Worm (Caenorhabditis elegans) whole organism, L4 larva: ENCODE results near the gene elt-1.

Experiments
- D1046.2 ChIP-seq: fragments of 200-800 bp; sonication (Bioruptor generic); IDR thresholded peaks from 2 replicates; pipeline ENCODE4 v1.3.6; 2022; ENCODE audit warnings: missing genetic modification characterization, missing compliant biosample characterization
- F10B5.3 ChIP-seq: sonication (generic microtip); optimal IDR thresholded peaks from 2 replicates; lab custom pipeline; 2016; ENCODE audit warnings: mild to moderate bottlenecking, missing genetic modification characterization, missing compliant biosample characterization
- T26A8.4 ChIP-seq: fragments of 200-800 bp; sonication (Bioruptor generic); IDR thresholded peaks from 2 replicates; pipeline ENCODE4 v1.3.6; 2022; ENCODE audit warnings: missing genetic modification characterization, missing compliant biosample characterization
- Y5F2A.4 ChIP-seq: fragments of 200-800 bp; sonication (Bioruptor generic); optimal IDR thresholded peaks from 2 replicates; lab custom pipeline; 2018; ENCODE audit warnings: mild to moderate bottlenecking, missing genetic modification characterization, missing compliant biosample characterization
- ZK337.2 ChIP-seq: fragments of 200-800 bp; sonication (Bioruptor generic); IDR thresholded peaks from 2 replicates; pipeline ENCODE4 v1.3.6; 2022; ENCODE audit warnings: missing genetic modification reagents, missing genetic modification characterization, missing compliant biosample characterization
- ZK546.5 ChIP-seq, 2 experiments: sonication (generic microtip); optimal IDR thresholded peaks; 2 replicates each; lab custom pipeline; 2017; ENCODE audit warnings: missing biosample characterization in 2 of 2, missing genetic modification characterization in 2 of 2
- ceh-20 ChIP-seq: fragments of 200-800 bp; sonication (Bioruptor generic); IDR thresholded peaks from 2 replicates; pipeline ENCODE4 v1.3.6; 2022; ENCODE audit warnings: missing genetic modification reagents, missing genetic modification characterization, missing compliant biosample characterization
- ceh-62 ChIP-seq: sonication (generic microtip); optimal IDR thresholded peaks from 2 replicates; lab custom pipeline; 2017; ENCODE audit warnings: missing biosample characterization, missing genetic modification characterization
- ceh-82 ChIP-seq: sonication (generic microtip); optimal IDR thresholded peaks from 2 replicates; lab custom pipeline; 2017; ENCODE audit warnings: missing biosample characterization, missing genetic modification characterization
- ces-1 ChIP-seq: fragments of 150-350 bp; sonication (generic microtip); optimal IDR thresholded peaks from 4 replicates; lab custom pipeline; 2014; ENCODE audit warnings: missing biosample characterization, missing genetic modification reagents, missing genetic modification characterization
- ctbp-1 ChIP-seq: fragments of 200-800 bp; sonication (Bioruptor generic); IDR thresholded peaks from 2 replicates; pipeline ENCODE4 v1.3.6; 2022; ENCODE audit warnings: missing genetic modification reagents, missing genetic modification characterization, missing compliant biosample characterization
- daf-12 ChIP-seq: fragments of 150-350 bp; optimal IDR thresholded peaks from 2 replicates; lab custom pipeline; 2014; ENCODE audit warnings: missing biosample characterization, missing genetic modification reagents, missing genetic modification characterization
- daf-19 ChIP-seq: fragments of 200-800 bp; sonication (Bioruptor generic); conservative IDR thresholded peaks from 2 replicates; pipeline ENCODE4 v1.3.6; 2022; ENCODE audit warnings: missing genetic modification characterization, missing compliant biosample characterization
- egl-27 ChIP-seq: sonication (generic microtip); optimal IDR thresholded peaks from 3 replicates; lab custom pipeline; 2017; ENCODE audit warnings: missing biosample characterization, missing genetic modification reagents, missing genetic modification characterization
- fos-1 ChIP-seq: fragments of 150-350 bp; optimal IDR thresholded peaks from 2 replicates; lab custom pipeline; 2014; ENCODE audit warnings: missing biosample characterization, missing genetic modification characterization
- gei-8 ChIP-seq: fragments of 200-800 bp; sonication (Bioruptor generic); optimal IDR thresholded peaks from 2 replicates; lab custom pipeline; 2018; ENCODE audit warnings: mild to moderate bottlenecking, missing genetic modification characterization, missing compliant biosample characterization
- hlh-30 ChIP-seq: sonication (generic microtip); optimal IDR thresholded peaks from 2 replicates; lab custom pipeline; 2017; ENCODE audit warnings: antibody characterized with exemption, mild to moderate bottlenecking, missing genetic modification characterization, missing compliant biosample characterization; ENCODE audit not compliant: insufficient read depth
- jun-1 ChIP-seq: fragments of 150-350 bp; optimal IDR thresholded peaks from 2 replicates; lab custom pipeline; 2014; ENCODE audit warnings: missing biosample characterization, missing genetic modification reagents, missing genetic modification characterization
- lin-13 ChIP-seq: fragments of 150-350 bp; optimal IDR thresholded peaks from 2 replicates; lab custom pipeline; 2014; ENCODE audit warnings: missing biosample characterization, missing genetic modification reagents, missing genetic modification characterization
- lin-29 ChIP-seq: fragments of 200-800 bp; sonication (Bioruptor generic); IDR thresholded peaks from 2 replicates; pipeline ENCODE4 v1.3.6; 2022; ENCODE audit warnings: missing genetic modification reagents, missing genetic modification characterization, missing compliant biosample characterization
- lin-39 ChIP-seq: fragments of 150-350 bp; optimal IDR thresholded peaks from 2 replicates; lab custom pipeline; 2014; ENCODE audit warnings: missing biosample characterization, missing genetic modification reagents, missing genetic modification characterization
- lsy-2 ChIP-seq, 2 experiments: fragments of 150-350 bp in 1 of 2; sonication (generic microtip) in 1 of 2; optimal IDR thresholded peaks; 2 replicates each; lab custom pipeline; 2014 to 2017; ENCODE audit warnings: missing biosample characterization in 2 of 2, missing genetic modification characterization in 2 of 2
- madf-5 ChIP-seq, 2 experiments: fragments of 200-800 bp; sonication (Bioruptor generic); IDR thresholded peaks; 2 replicates each; pipeline ENCODE4 v1.3.6; 2022; ENCODE audit warnings: missing compliant biosample characterization in 2 of 2, missing genetic modification characterization in 2 of 2
- mdl-1 ChIP-seq, 2 experiments: fragments of 150-350 bp in 1 of 2; sonication (generic microtip) in 1 of 2; optimal IDR thresholded peaks; 2 replicates each; lab custom pipeline; 2014 to 2017; ENCODE audit warnings: missing biosample characterization in 2 of 2, missing genetic modification characterization in 2 of 2
- mep-1 ChIP-seq: fragments of 150-350 bp; sonication (generic microtip); optimal IDR thresholded peaks from 3 replicates; lab custom pipeline; 2014; ENCODE audit warnings: missing biosample characterization, missing genetic modification characterization
- mes-2 ChIP-seq: sonication (generic microtip); optimal IDR thresholded peaks from 2 replicates; lab custom pipeline; 2016; ENCODE audit warnings: missing genotype, mild to moderate bottlenecking, missing genetic modification characterization, missing compliant biosample characterization; ENCODE audit not compliant: poor library complexity, severe bottlenecking
- mxl-2 ChIP-seq: fragments of 200-800 bp; sonication (Bioruptor generic); conservative IDR thresholded peaks from 2 replicates; pipeline ENCODE4 v1.3.6; 2022; ENCODE audit warnings: missing genetic modification reagents, missing genetic modification characterization, missing compliant biosample characterization
- mxl-3 ChIP-seq: fragments of 200-800 bp; sonication (Bioruptor generic); optimal IDR thresholded peaks from 2 replicates; lab custom pipeline; 2018; ENCODE audit warnings: mild to moderate bottlenecking, missing genetic modification characterization, missing compliant biosample characterization
- nhr-102 ChIP-seq: sonication (generic microtip); optimal IDR thresholded peaks from 2 replicates; lab custom pipeline; 2016; ENCODE audit warnings: mild to moderate bottlenecking, missing genetic modification characterization, moderate library complexity, missing compliant biosample characterization
- pha-4 ChIP-seq, 2 experiments: fragments of 150-350 bp in 1 of 2; fragments of 200-800 bp in 1 of 2; sonication (Bioruptor generic) in 1 of 2; IDR thresholded peaks in 1 of 2; optimal IDR thresholded peaks in 1 of 2; 2 replicates each; pipeline versions ENCODE4 v1.3.6 to Lab custom; 2014 to 2022; ENCODE audit warnings: missing genetic modification characterization in 2 of 2, missing genetic modification reagents in 2 of 2, missing biosample characterization in 1 of 2, missing compliant biosample characterization in 1 of 2
- pqm-1 ChIP-seq: sonication (generic microtip); optimal IDR thresholded peaks from 2 replicates; lab custom pipeline; 2017; ENCODE audit warnings: missing biosample characterization, missing genetic modification characterization
- saeg-2 ChIP-seq: fragments of 200-800 bp; sonication (Bioruptor generic); IDR thresholded peaks from 2 replicates; pipeline ENCODE4 v1.3.6; 2022; ENCODE audit warnings: missing genetic modification reagents, missing genetic modification characterization, missing compliant biosample characterization
- set-16 ChIP-seq: fragments of 200-800 bp; sonication (Bioruptor generic); IDR thresholded peaks from 2 replicates; pipeline ENCODE4 v1.3.6; 2022; ENCODE audit warnings: missing genetic modification reagents, missing genetic modification characterization, missing compliant biosample characterization
- skn-1 ChIP-seq: fragments of 150-350 bp; optimal IDR thresholded peaks from 2 replicates; lab custom pipeline; 2014; ENCODE audit warnings: missing biosample characterization, missing genetic modification characterization
- snpc-1.2 ChIP-seq: fragments of 200-800 bp; sonication (Bioruptor generic); IDR thresholded peaks from 2 replicates; pipeline ENCODE4 v1.3.6; 2022; ENCODE audit warnings: missing genetic modification reagents, missing genetic modification characterization, missing compliant biosample characterization
- vab-7 ChIP-seq: fragments of 200-800 bp; sonication (Bioruptor generic); IDR thresholded peaks from 2 replicates; pipeline ENCODE4 v1.3.6; 2022; ENCODE audit warnings: missing genetic modification reagents, missing genetic modification characterization, missing compliant biosample characterization
- zfp-3 ChIP-seq: fragments of 200-800 bp; sonication (Bioruptor generic); conservative IDR thresholded peaks from 2 replicates; pipeline ENCODE4 v1.3.6; 2022; ENCODE audit warnings: missing genetic modification reagents, missing genetic modification characterization, missing compliant biosample characterization
- zip-11 ChIP-seq: fragments of 200-800 bp; sonication (Bioruptor generic); IDR thresholded peaks from 2 replicates; pipeline ENCODE4 v1.3.6; 2022; ENCODE audit warnings: missing genetic modification characterization, missing compliant biosample characterization
- ztf-11 ChIP-seq: fragments of 150-350 bp; optimal IDR thresholded peaks from 2 replicates; lab custom pipeline; 2014; ENCODE audit warnings: missing biosample characterization, missing genetic modification characterization

Gene elt-1

ce11 chrIV:9622272-9622671 is 7.5 kb downstream of the elt-1 start, which contains the start of gene W09C2.7:
Gene W09C2.7, minus strand, starts transcription at chrIV:9622372.
- TF ChIP-seq ctbp-1 (GFP tag; lab: Robert Waterston, UW) = no peak
- TF ChIP-seq madf-5 (GFP tag; IDR thresholded peaks at IDR 0.05; lab: Robert Waterston, UW) = no peak
- TF ChIP-seq mdl-1 (tag; optimal IDR thresholded peaks at IDR 0.05; lab: Kevin White, UChicago) = no peak
- TF ChIP-seq T26A8.4 (GFP tag; lab: Robert Waterston, UW) = no peak
- TF ChIP-seq snpc-1.2 = no peak
- TF ChIP-seq pha-4 (GFP tag; IDR thresholded peaks at IDR 0.05; lab: Robert Waterston, UW) = no peak
- TF ChIP-seq pha-4 (tag; optimal IDR thresholded peaks at IDR 0.05; lab: Kevin White, UChicago) = no peak
- no peak for TF ChIP-seq egl-27 (tag; lab: Kevin White, UChicago)
- TF ChIP-seq Y5F2A.4 (GFP tag; lab: Kevin White, UChicago) = no peak
- TF ChIP-seq ces-1 = no peak
- TF ChIP-seq pqm-1 (tag; lab: Kevin White, UChicago) = no peak
- TF ChIP-seq lin-13 (GFP tag; lab: Kevin White, UChicago) = no peak
- no peak for TF ChIP-seq fos-1 (tag; lab: Kevin White, UChicago)
- TF ChIP-seq mep-1 (tag; lab: Kevin White, UChicago) = no peak
- TF ChIP-seq mxl-2 (GFP tag; lab: Robert Waterston, UW) = no peak
- TF ChIP-seq mxl-3 (GFP tag; lab: Kevin White, UChicago) = no peak
- no peak for TF ChIP-seq daf-19 (GFP tag; lab: Robert Waterston, UW)
- TF ChIP-seq lsy-2 (tag; optimal IDR thresholded peaks at IDR 0.05; lab: Kevin White, UChicago) = no peak
- no peak for TF ChIP-seq ztf-11 (tag; lab: Kevin White, UChicago)
- no peak for TF ChIP-seq ceh-20 (GFP tag; lab: Robert Waterston, UW)
- TF ChIP-seq set-16 (GFP tag; lab: Robert Waterston, UW) = no peak

ce11 chrIV:9623269-9623668 is 8.5 kb downstream of the elt-1 start, which contains the start of gene W09C2.9:
Gene W09C2.9, minus strand, starts transcription at chrIV:9623369.
- TF ChIP-seq ZK337.2 (no peak), egl-27 (tag; lab: Kevin White, UChicago) (no peak), skn-1 (tag; lab: Kevin White, UChicago) (no peak), daf-12 (tag; lab: Kevin White, UChicago) (no peak), ztf-11 (tag; lab: Kevin White, UChicago) (no peak), lin-29 (GFP tag; lab: Robert Waterston, UW) (no peak), pqm-1 (tag; lab: Kevin White, UChicago) (no peak), F10B5.3 (no peak), hlh-30 (tag; lab: Kevin White, UChicago) (no peak), lin-39 (tag; lab: Kevin White, UChicago) (no peak)

DNA sequence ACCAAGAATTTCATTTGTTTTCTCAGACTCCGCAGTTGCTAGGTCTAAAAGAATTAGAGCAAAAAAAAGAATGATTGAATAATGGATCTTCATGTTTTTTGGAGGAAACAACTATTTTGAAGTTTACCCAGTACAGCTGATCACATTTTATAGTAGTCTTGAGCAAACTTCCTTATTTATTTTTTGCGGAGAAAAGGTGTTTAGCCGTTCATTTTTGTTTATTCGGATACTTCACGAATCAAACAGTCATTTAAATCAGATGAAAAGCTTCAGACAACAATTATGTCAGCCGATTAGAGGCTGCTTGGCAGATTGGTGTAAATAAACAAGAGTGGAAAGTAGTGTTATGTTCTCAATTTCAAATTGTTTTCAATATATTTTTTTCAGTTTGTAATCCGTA is 9.5 kb downstream of the elt-1 start, which contains the start of gene W09C2.8:
W09C2.8 (minus strand) TSS at position 101 of the 400 bp plus-strand sequence.
- TF ChIP-seq ctbp-1 (GFP tag; lab: Robert Waterston, UW) (no peak), daf-19 (GFP tag; lab: Robert Waterston, UW) (no peak), vab-7 (no peak), ceh-82 (tag; lab: Kevin White, UChicago) (no peak), lin-29 (GFP tag; lab: Robert Waterston, UW) (no peak), daf-12 (tag; lab: Kevin White, UChicago) (no peak), saeg-2 (GFP tag; lab: Robert Waterston, UW) (no peak), gei-8 (GFP tag; lab: Kevin White, UChicago) (no peak), D1046.2 (GFP tag; lab: Robert Waterston, UW) (no peak), nhr-102 (tag; lab: Kevin White, UChicago) (no peak), lin-39 (tag; lab: Kevin White, UChicago) (no peak), mes-2 (tag; lab: Kevin White, UChicago) (no peak), zfp-3 (no peak), jun-1 (tag; lab: Kevin White, UChicago) (no peak), fos-1 (tag; lab: Kevin White, UChicago) (no peak), zip-11 (no peak), mdl-1 (tag; optimal IDR thresholded peaks at IDR 0.05; lab: Kevin White, UChicago) (no peak), ceh-62 (no peak), ZK546.5 (tag; optimal IDR thresholded peaks at IDR 0.05; lab: Kevin White, UChicago) (no peak)
